Worm (Caenorhabditis elegans): ENCODE data around the gene nspc-13.

DNA sequence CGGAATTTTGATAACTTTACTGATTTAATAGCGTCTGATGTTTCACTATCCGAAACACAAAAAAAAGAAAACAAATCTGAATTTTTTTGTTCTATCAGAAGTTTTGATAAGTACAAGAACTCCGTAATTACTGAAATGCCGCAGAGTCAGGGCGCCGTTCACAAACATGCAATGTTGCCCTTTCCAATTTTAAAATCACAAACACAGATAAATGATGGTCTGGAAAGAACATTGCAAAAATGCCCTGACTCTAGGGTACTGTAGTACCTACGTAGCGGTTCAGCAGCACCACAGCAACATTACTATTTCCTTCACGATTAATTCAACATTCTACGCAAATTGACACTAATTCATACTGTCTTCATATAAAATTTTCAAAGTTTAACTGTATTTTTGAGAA is 49.4 kb downstream of the nspc-13 start:
- TF ChIP-seq unc-39 (tag; optimal IDR thresholded peaks at IDR 0.05) (no peak), nhr-76 (tag; optimal IDR thresholded peaks at IDR 0.05) (no peak), mml-1 (tag; optimal IDR thresholded peaks at IDR 0.05) (no peak), egl-27 (tag; optimal IDR thresholded peaks at IDR 0.05) (no peak), nhr-28 (tag; optimal IDR thresholded peaks at IDR 0.05) (no peak), sea-2 (GFP tag; optimal IDR thresholded peaks at IDR 0.05) (no peak), ztf-11 (tag; optimal IDR thresholded peaks at IDR 0.05) (no peak), lin-15B (tag; optimal IDR thresholded peaks at IDR 0.05) (no peak), elt-3 (tag; optimal IDR thresholded peaks at IDR 0.05) (no peak), ceh-16 (tag; optimal IDR thresholded peaks at IDR 0.05) (no peak), ama-1 (optimal IDR thresholded peaks at IDR 0.05) (no peak)
